Worm (Caenorhabditis elegans) whole organism, young adult: ENCODE data around the gene plc-2.

Experiments
- F22D6.2 ChIP-seq: sonication (generic microtip); optimal IDR thresholded peaks from 2 replicates; lab custom pipeline; 2016; ENCODE audit warnings: mild to moderate bottlenecking, missing genetic modification characterization, missing compliant biosample characterization
- F57C9.4 ChIP-seq: sonication (generic microtip); optimal IDR thresholded peaks from 2 replicates; lab custom pipeline; 2017; ENCODE audit warnings: mild to moderate bottlenecking, missing genetic modification characterization, missing compliant biosample characterization
- T07F8.4 ChIP-seq: sonication (generic microtip); optimal IDR thresholded peaks from 2 replicates; lab custom pipeline; 2016; ENCODE audit warnings: mild to moderate bottlenecking, missing genetic modification characterization, moderate library complexity, missing compliant biosample characterization
- Y56A3A.18 ChIP-seq: fragments of 200-800 bp; sonication (Bioruptor generic); IDR thresholded peaks from 2 replicates; pipeline ENCODE4 v1.3.6; 2022; ENCODE audit warnings: missing genetic modification reagents, missing genetic modification characterization, missing compliant biosample characterization
- ZK185.1 ChIP-seq: sonication (generic microtip); optimal IDR thresholded peaks from 2 replicates; lab custom pipeline; 2016; ENCODE audit warnings: mild to moderate bottlenecking, missing genetic modification characterization, missing compliant biosample characterization; ENCODE audit not compliant: poor library complexity, severe bottlenecking
- athp-1 ChIP-seq: sonication (generic microtip); optimal IDR thresholded peaks from 2 replicates; lab custom pipeline; 2017; ENCODE audit warnings: mild to moderate bottlenecking, missing genetic modification characterization, missing compliant biosample characterization
- attf-3 ChIP-seq: fragments of 200-800 bp; sonication (Bioruptor generic); conservative IDR thresholded peaks from 2 replicates; pipeline ENCODE4 v1.3.6; 2022; ENCODE audit warnings: missing genetic modification reagents, missing genetic modification characterization, missing compliant biosample characterization
- dpff-1 ChIP-seq: sonication (generic microtip); optimal IDR thresholded peaks from 2 replicates; lab custom pipeline; 2017; ENCODE audit warnings: mild to moderate bottlenecking, missing genetic modification characterization, missing compliant biosample characterization
- egl-18 ChIP-seq: fragments of 200-800 bp; sonication (Bioruptor generic); IDR thresholded peaks from 2 replicates; pipeline ENCODE4 v1.3.6; 2022; ENCODE audit warnings: missing genetic modification reagents, missing genetic modification characterization, missing compliant biosample characterization
- fkh-3 ChIP-seq: sonication (generic microtip); optimal IDR thresholded peaks from 2 replicates; lab custom pipeline; 2016; ENCODE audit warnings: mild to moderate bottlenecking, missing genetic modification characterization, missing compliant biosample characterization
- madf-10 ChIP-seq: sonication (generic microtip); optimal IDR thresholded peaks from 2 replicates; lab custom pipeline; 2016; ENCODE audit warnings: mild to moderate bottlenecking, missing genetic modification characterization, missing compliant biosample characterization
- mcd-1 ChIP-seq: fragments of 200-800 bp; sonication (Bioruptor generic); IDR thresholded peaks from 2 replicates; pipeline ENCODE4 v1.3.6; 2022; ENCODE audit warnings: missing genetic modification reagents, missing genetic modification characterization, missing compliant biosample characterization
- sptf-2 ChIP-seq: fragments of 200-800 bp; sonication (Bioruptor generic); optimal IDR thresholded peaks from 2 replicates; lab custom pipeline; 2018; ENCODE audit warnings: mild to moderate bottlenecking, missing genetic modification characterization, missing compliant biosample characterization

- TF ChIP-seq ZK185.1 (no peak), F57C9.4 (tag; lab: Kevin White, UChicago) (no peak), attf-3 (GFP tag; lab: Robert Waterston, UW) (no peak), T07F8.4 (no peak), sptf-2 (no peak), fkh-3 (tag; lab: Kevin White, UChicago) (no peak), egl-18 (GFP tag; lab: Robert Waterston, UW) (no peak), madf-10 (no peak), athp-1 (tag; lab: Kevin White, UChicago) (no peak), Y56A3A.18 (GFP tag; lab: Robert Waterston, UW) (no peak), dpff-1 (tag; lab: Kevin White, UChicago) (no peak), F22D6.2 (no peak), mcd-1 (GFP tag; lab: Robert Waterston, UW) (no peak)
Measured at ce11 chrV:15150661-15151060, 41.7 kb upstream of the plc-2 start, which contains the start of gene T09F5.2.
